Fruit fly (Drosophila melanogaster) whole organism, embryonic: ENCODE results near the gene Sik2.
A peak's percentile ranks its signal among the peaks of the same experiment; 100 is the strongest.

Experiments
- Antp ChIP-seq: fragments of 200-800 bp; sonication (Bioruptor generic); optimal IDR thresholded peaks from 3 replicates; lab custom pipeline; 2016; ENCODE audit warnings: missing biosample characterization, missing genetic modification characterization
- Blimp-1 ChIP-seq: fragments of 200-800 bp; sonication (Bioruptor generic); optimal IDR thresholded peaks from 3 replicates; lab custom pipeline; 2018; ENCODE audit warnings: missing biosample characterization, missing genetic modification characterization, mild to moderate bottlenecking, moderate library complexity, missing genetic modification reagents
- Bteb2 ChIP-seq: fragments of 200-800 bp; sonication (Bioruptor generic); optimal IDR thresholded peaks from 2 replicates; lab custom pipeline; 2016; ENCODE audit warnings: missing biosample characterization, missing genetic modification characterization
- CG11723 ChIP-seq: fragments of 200-800 bp; sonication (Bioruptor generic); optimal IDR thresholded peaks from 2 replicates; lab custom pipeline; 2017; ENCODE audit warnings: missing biosample characterization, mild to moderate bottlenecking, missing genetic modification characterization
- CG12942 ChIP-seq: fragments of 200-800 bp; sonication (Bioruptor generic); optimal IDR thresholded peaks from 3 replicates; lab custom pipeline; 2016; ENCODE audit warnings: missing biosample characterization, missing genetic modification characterization
- CG15011 ChIP-seq: fragments of 200-800 bp; sonication (Bioruptor generic); optimal IDR thresholded peaks from 3 replicates; lab custom pipeline; 2018; ENCODE audit warnings: missing biosample characterization, mild to moderate bottlenecking, missing genetic modification characterization
- CG15601 ChIP-seq: fragments of 200-800 bp; sonication (Bioruptor generic); optimal IDR thresholded peaks from 3 replicates; lab custom pipeline; 2019; ENCODE audit warnings: missing biosample characterization, mild to moderate bottlenecking, missing genetic modification characterization, moderate library complexity
- CG17359 ChIP-seq: fragments of 200-800 bp; sonication (Bioruptor generic); optimal IDR thresholded peaks from 3 replicates; lab custom pipeline; 2018; ENCODE audit warnings: missing biosample characterization, mild to moderate bottlenecking, missing genetic modification characterization, moderate library complexity
- CG17568 ChIP-seq: fragments of 200-800 bp; sonication (Bioruptor generic); optimal IDR thresholded peaks from 2 replicates; lab custom pipeline; 2018; ENCODE audit warnings: missing biosample characterization, mild to moderate bottlenecking, missing genetic modification characterization, moderate library complexity
- CG17612 ChIP-seq: fragments of 200-800 bp; sonication (Bioruptor generic); IDR thresholded peaks from 2 replicates; pipeline ENCODE4 v1.3.6; 2022; ENCODE audit warnings: missing biosample characterization, missing genetic modification characterization
- CG1832 ChIP-seq: fragments of 200-800 bp; sonication (Bioruptor generic); optimal IDR thresholded peaks from 2 replicates; lab custom pipeline; 2017; ENCODE audit warnings: missing biosample characterization, mild to moderate bottlenecking, missing genetic modification characterization, inconsistent platforms
- CG2678 ChIP-seq: fragments of 200-800 bp; sonication (Bioruptor generic); optimal IDR thresholded peaks from 3 replicates; lab custom pipeline; 2019; ENCODE audit warnings: missing biosample characterization, mild to moderate bottlenecking, missing genetic modification characterization, moderate library complexity
- CG30431 ChIP-seq: fragments of 200-800 bp; sonication (Bioruptor generic); optimal IDR thresholded peaks from 2 replicates; lab custom pipeline; 2017; ENCODE audit warnings: missing biosample characterization, missing genetic modification characterization
- CG31365 ChIP-seq: fragments of 200-800 bp; sonication (Bioruptor generic); optimal IDR thresholded peaks from 2 replicates; lab custom pipeline; 2018; ENCODE audit warnings: missing biosample characterization, mild to moderate bottlenecking, missing genetic modification characterization
- CG31441 ChIP-seq: fragments of 200-800 bp; sonication (Bioruptor generic); IDR thresholded peaks from 2 replicates; pipeline ENCODE4 v1.3.6; 2022; ENCODE audit warnings: missing biosample characterization, missing genetic modification characterization
- CG34376 ChIP-seq: fragments of 200-800 bp; sonication (Bioruptor generic); optimal IDR thresholded peaks from 2 replicates; lab custom pipeline; 2018; ENCODE audit warnings: missing biosample characterization, mild to moderate bottlenecking, missing genetic modification characterization
- CG34422 ChIP-seq: fragments of 200-800 bp; sonication (Bioruptor generic); IDR thresholded peaks from 3 replicates; pipeline ENCODE4 v1.3.6; 2022; ENCODE audit warnings: missing biosample characterization, missing genetic modification characterization
- CG8089 ChIP-seq: fragments of 200-800 bp; sonication (Bioruptor generic); optimal IDR thresholded peaks from 3 replicates; lab custom pipeline; 2016; ENCODE audit warnings: missing biosample characterization, missing genetic modification characterization
- D ChIP-seq, 2 experiments: fragments of 200-800 bp in 1 of 2; fragments of >200 bp in 1 of 2; sonication (Bioruptor generic) in 1 of 2; optimal IDR thresholded peaks; 2 replicates in 1 of 2; 3 replicates in 1 of 2; lab custom pipeline; 2017; ENCODE audit warnings: mild to moderate bottlenecking in 1 of 2, missing biosample characterization in 1 of 2, missing genetic modification characterization in 1 of 2, missing genetic modification reagents in 1 of 2
- Dip3 ChIP-seq: fragments of 200-800 bp; sonication (Bioruptor generic); optimal IDR thresholded peaks from 3 replicates; lab custom pipeline; 2016; ENCODE audit warnings: missing biosample characterization, missing genetic modification characterization
- Eip74EF ChIP-seq, 2 experiments: fragments of 200-800 bp in 1 of 2; fragments of >200 bp in 1 of 2; sonication (Bioruptor generic) in 1 of 2; optimal IDR thresholded peaks; 2 replicates each; lab custom pipeline; 2017 to 2019; ENCODE audit warnings: missing biosample characterization in 2 of 2, missing genetic modification characterization in 2 of 2, mild to moderate bottlenecking in 1 of 2, moderate library complexity in 1 of 2
- Ets97D ChIP-seq: fragments of 200-800 bp; sonication (Bioruptor generic); optimal IDR thresholded peaks from 3 replicates; lab custom pipeline; 2016; ENCODE audit warnings: missing biosample characterization, missing genetic modification characterization
- Hr3 ChIP-seq: fragments of 200-800 bp; sonication (Bioruptor generic); optimal IDR thresholded peaks from 3 replicates; lab custom pipeline; 2016; ENCODE audit warnings: missing biosample characterization, missing genetic modification characterization
- Hr78 ChIP-seq, 2 experiments: fragments of 200-800 bp in 1 of 2; fragments of >200 bp in 1 of 2; sonication (Bioruptor generic) in 1 of 2; optimal IDR thresholded peaks; 2 replicates each; lab custom pipeline; 2017 to 2019; ENCODE audit warnings: missing biosample characterization in 2 of 2, missing genetic modification characterization in 2 of 2, mild to moderate bottlenecking in 1 of 2, moderate library complexity in 1 of 2
- MBD-R2 ChIP-seq: fragments of 200-800 bp; sonication (Bioruptor generic); IDR thresholded peaks from 2 replicates; pipeline ENCODE4 v1.3.6; 2022; ENCODE audit warnings: missing biosample characterization, missing genetic modification characterization
- Nf-YB ChIP-seq: fragments of 200-800 bp; sonication (Bioruptor generic); optimal IDR thresholded peaks from 3 replicates; lab custom pipeline; 2019; ENCODE audit warnings: missing biosample characterization, mild to moderate bottlenecking, missing genetic modification characterization, moderate library complexity
- Side ChIP-seq: fragments of 200-800 bp; sonication (Bioruptor generic); optimal IDR thresholded peaks from 2 replicates; lab custom pipeline; 2016; ENCODE audit warnings: missing biosample characterization, missing genetic modification characterization
- Sox100B ChIP-seq: fragments of 200-800 bp; sonication (Bioruptor generic); optimal IDR thresholded peaks from 3 replicates; lab custom pipeline; 2018; ENCODE audit warnings: missing biosample characterization, mild to moderate bottlenecking, missing genetic modification characterization
- dm ChIP-seq: fragments of 200-800 bp; sonication (Bioruptor generic); optimal IDR thresholded peaks from 3 replicates; lab custom pipeline; 2016; ENCODE audit warnings: missing biosample characterization, missing genetic modification characterization
- ems ChIP-seq: fragments of 200-800 bp; sonication (Bioruptor generic); optimal IDR thresholded peaks from 3 replicates; lab custom pipeline; 2016; ENCODE audit warnings: missing biosample characterization, missing genetic modification characterization
- fd64A ChIP-seq: fragments of 200-800 bp; sonication (Bioruptor generic); optimal IDR thresholded peaks from 3 replicates; lab custom pipeline; 2018; ENCODE audit warnings: missing biosample characterization, mild to moderate bottlenecking, missing genetic modification characterization
- gsb ChIP-seq: fragments of 200-800 bp; sonication (Bioruptor generic); IDR thresholded peaks from 2 replicates; pipeline ENCODE4 v1.3.6; 2022; ENCODE audit warnings: missing biosample characterization, missing genetic modification characterization
- gt ChIP-seq: fragments of 200-800 bp; sonication (Bioruptor generic); IDR thresholded peaks from 2 replicates; pipeline ENCODE4 v1.3.6; 2022; ENCODE audit warnings: missing biosample characterization, missing genetic modification characterization
- her ChIP-seq: fragments of 200-800 bp; sonication (Bioruptor generic); optimal IDR thresholded peaks from 2 replicates; lab custom pipeline; 2016; ENCODE audit warnings: missing biosample characterization, missing genetic modification characterization
- lbe ChIP-seq: fragments of 200-800 bp; sonication (Bioruptor generic); optimal IDR thresholded peaks from 2 replicates; lab custom pipeline; 2016; ENCODE audit warnings: missing biosample characterization, mild to moderate bottlenecking, missing genetic modification characterization
- lola ChIP-seq, 3 experiments: fragments of >200 bp in 2 of 3; fragments of 200-800 bp in 1 of 3; sonication (Bioruptor generic) in 1 of 3; optimal IDR thresholded peaks; 2 replicates each; lab custom pipeline; 2017 to 2019; ENCODE audit warnings: missing biosample characterization in 3 of 3, missing genetic modification characterization in 3 of 3, mild to moderate bottlenecking in 1 of 3, moderate library complexity in 1 of 3
- mirr ChIP-seq: fragments of 200-800 bp; sonication (Bioruptor generic); optimal IDR thresholded peaks from 3 replicates; lab custom pipeline; 2018; ENCODE audit warnings: missing biosample characterization, mild to moderate bottlenecking, missing genetic modification characterization
- nau ChIP-seq: fragments of 200-800 bp; sonication (Bioruptor generic); optimal IDR thresholded peaks from 3 replicates; lab custom pipeline; 2017; ENCODE audit warnings: missing biosample characterization, mild to moderate bottlenecking, missing genetic modification characterization, missing genetic modification reagents
- nerfin-1 ChIP-seq: fragments of 200-800 bp; sonication (Bioruptor generic); optimal IDR thresholded peaks from 3 replicates; lab custom pipeline; 2019; ENCODE audit warnings: missing biosample characterization, mild to moderate bottlenecking, missing genetic modification characterization, moderate library complexity
- phol ChIP-seq: fragments of 200-800 bp; sonication (Bioruptor generic); optimal IDR thresholded peaks from 3 replicates; lab custom pipeline; 2018; ENCODE audit warnings: missing biosample characterization, mild to moderate bottlenecking, missing genetic modification characterization, moderate library complexity
- prd ChIP-seq, 3 experiments: fragments of >200 bp in 2 of 3; fragments of 200-800 bp in 1 of 3; sonication (Bioruptor generic) in 1 of 3; optimal IDR thresholded peaks in 2 of 3; IDR thresholded peaks in 1 of 3; 2 replicates in 2 of 3; 3 replicates in 1 of 3; pipeline versions ENCODE4 v1.3.6 to Lab custom; 2017 to 2022; ENCODE audit warnings: missing biosample characterization in 1 of 3, missing genetic modification characterization in 1 of 3
- rib ChIP-seq: fragments of 200-800 bp; sonication (Bioruptor generic); IDR thresholded peaks from 2 replicates; pipeline ENCODE4 v1.3.6; 2022; ENCODE audit warnings: missing biosample characterization, missing genetic modification characterization
- salm ChIP-seq: fragments of 200-800 bp; sonication (Bioruptor generic); optimal IDR thresholded peaks from 2 replicates; lab custom pipeline; 2018; ENCODE audit warnings: missing biosample characterization, mild to moderate bottlenecking, missing genetic modification characterization
- sim ChIP-seq: fragments of 200-800 bp; sonication (Bioruptor generic); IDR thresholded peaks from 2 replicates; pipeline ENCODE4 v1.3.6; 2022; ENCODE audit warnings: missing biosample characterization, missing genetic modification characterization
- slp2 ChIP-seq: fragments of 200-800 bp; sonication (Bioruptor generic); optimal IDR thresholded peaks from 2 replicates; lab custom pipeline; 2016; ENCODE audit warnings: missing biosample characterization, missing genetic modification characterization
- sug ChIP-seq: fragments of 200-800 bp; optimal IDR thresholded peaks from 2 replicates; lab custom pipeline; 2019; ENCODE audit warnings: missing biosample characterization, mild to moderate bottlenecking, missing genetic modification characterization, moderate library complexity
- unpg ChIP-seq: fragments of 200-800 bp; sonication (Bioruptor generic); optimal IDR thresholded peaks from 3 replicates; lab custom pipeline; 2018; ENCODE audit warnings: missing biosample characterization, mild to moderate bottlenecking, missing genetic modification characterization, moderate library complexity
- wor ChIP-seq: fragments of 200-800 bp; sonication (Bioruptor generic); IDR thresholded peaks from 2 replicates; pipeline ENCODE4 v1.3.6; 2022; ENCODE audit warnings: missing biosample characterization, missing genetic modification characterization

The Sik2 gene

DNA sequence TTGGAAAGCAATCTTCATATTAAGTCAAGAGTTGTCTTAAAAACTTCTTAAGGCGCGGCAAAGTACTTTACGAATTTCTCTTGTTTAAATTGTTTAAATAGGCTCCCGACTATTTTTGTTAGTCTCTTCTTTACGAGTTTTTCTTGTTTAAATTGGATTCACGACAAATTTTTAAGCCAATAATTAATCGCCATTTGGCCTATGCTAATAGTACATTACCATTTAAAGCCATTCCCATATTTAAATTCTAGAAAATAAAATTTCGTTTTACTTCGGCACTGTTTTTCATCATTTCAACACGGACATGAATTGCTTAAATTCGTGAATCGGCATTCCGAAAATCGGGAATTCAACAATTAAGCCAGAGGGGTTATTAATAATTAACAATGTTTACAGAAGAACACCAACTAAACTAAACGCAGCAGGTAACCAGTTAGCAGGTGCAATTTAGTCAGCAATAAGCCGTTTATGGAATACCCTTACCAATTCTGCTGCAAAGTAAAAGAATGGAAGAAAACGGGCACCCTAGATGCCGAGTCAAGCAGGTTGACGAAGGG lies 52.2 kb downstream of the Sik2 start (continued):
- TF ChIP-seq CG34376 (GFP tag; lab: Kevin White, UChicago) (no peak), CG11723 (GFP tag; lab: Kevin White, UChicago) (peak; percentile 66), Dip3 (GFP tag; lab: Kevin White, UChicago) (peak; percentile 82), CG12942 (GFP tag; lab: Kevin White, UChicago) (peak; percentile 46), Sox100B (GFP tag; lab: Kevin White, UChicago) (peak; percentile 83), CG17359 (tag; lab: Kevin White, UChicago) (peak; percentile 61), Antp (GFP tag; lab: Kevin White, UChicago) (peak; percentile 68), CG1832 (GFP tag; lab: Kevin White, UChicago) (no peak), ems (GFP tag; lab: Kevin White, UChicago) (peak; percentile 64), wor (GFP tag; lab: Robert Waterston, UW) (peak; percentile 23; the same call in 1 of the 2 replicates), Ets97D (peak; percentile 48), Hr78 (GFP tag; optimal IDR thresholded peaks at IDR 0.05; lab: Kevin White, UChicago) (peak in 1 of 2 experiments; percentile 1), CG2678 (peak; percentile 85), gt (GFP tag; lab: Robert Waterston, UW) (no peak), slp2 (peak; percentile 79), D (optimal IDR thresholded peaks at IDR 0.05; lab: Kevin White, UChicago) (no peak), D (GFP tag; optimal IDR thresholded peaks at IDR 0.05; lab: Kevin White, UChicago) (peak; percentile 70), sug (tag; lab: Kevin White, UChicago) (peak; percentile 68), nerfin-1 (tag; lab: Kevin White, UChicago) (peak; percentile 61), Side (GFP tag; lab: Kevin White, UChicago) (peak; percentile 58), CG34422 (GFP tag; lab: Robert Waterston, UW) (peak; percentile 43; the same call in 2 of the 3 replicates), her (GFP tag; lab: Kevin White, UChicago) (peak; percentile 58), CG15011 (GFP tag; lab: Kevin White, UChicago) (peak; percentile 58), lbe (GFP tag; lab: Kevin White, UChicago) (no peak), CG31365 (tag; lab: Kevin White, UChicago) (no peak), Nf-YB (GFP tag; lab: Kevin White, UChicago) (peak; percentile 55), Eip74EF (GFP tag; optimal IDR thresholded peaks at IDR 0.05; lab: Kevin White, UChicago) (peak in 1 of 2 experiments; percentile 28), gsb (GFP tag; lab: Robert Waterston, UW) (no peak), nau (GFP tag; lab: Kevin White, UChicago) (peak; percentile 51), salm (tag; lab: Kevin White, UChicago) (peak; percentile 34), rib (GFP tag; lab: Robert Waterston, UW) (no peak), CG30431 (peak; percentile 60), CG17612 (GFP tag; lab: Robert Waterston, UW) (no peak), CG17568 (GFP tag; lab: Kevin White, UChicago) (peak; percentile 61), prd (optimal IDR thresholded peaks at IDR 0.05; lab: Kevin White, UChicago) (no peak), prd (GFP tag; IDR thresholded peaks at IDR 0.05; lab: Robert Waterston, UW) (peak; percentile 61), Hr3 (GFP tag; lab: Kevin White, UChicago) (peak; percentile 77), CG31441 (GFP tag; lab: Robert Waterston, UW) (peak; percentile 79), CG8089 (GFP tag; lab: Kevin White, UChicago) (peak; percentile 69), MBD-R2 (GFP tag; lab: Robert Waterston, UW) (no peak; the same call in 1 of the 2 replicates), Blimp-1 (GFP tag; lab: Kevin White, UChicago) (peak; percentile 61), lola (GFP tag; optimal IDR thresholded peaks at IDR 0.05; lab: Kevin White, UChicago) (peak in 1 of 3 experiments; percentile 81), fd64A (no peak), CG15601 (tag; lab: Kevin White, UChicago) (peak; percentile 42), dm (GFP tag; lab: Kevin White, UChicago) (peak; percentile 56), mirr (GFP tag; lab: Kevin White, UChicago) (no peak), phol (peak; percentile 47), unpg (GFP tag; lab: Kevin White, UChicago) (peak; percentile 56), Bteb2 (GFP tag; lab: Kevin White, UChicago) (peak; percentile 68), sim (GFP tag; lab: Robert Waterston, UW) (0 out of 2 replicates have a peak, but pooled peaks have one; percentile 30)
